Fruit fly (Drosophila melanogaster) whole organism, embryonic: Measurements from ENCODE around the gene FeCH.
A peak's percentile ranks its signal among the peaks of the same experiment; 100 is the strongest.

ENCODE experiments used
- Antp ChIP-seq: fragments of 200-800 bp; sonication (Bioruptor generic); optimal IDR thresholded peaks from 3 replicates; lab custom pipeline; 2016; ENCODE audit warnings: missing biosample characterization, missing genetic modification characterization
- BEAF-32 ChIP-seq: fragments of 200-800 bp; sonication (Bioruptor generic); optimal IDR thresholded peaks from 3 replicates; lab custom pipeline; 2017; ENCODE audit warnings: missing biosample characterization, missing genetic modification characterization, mild to moderate bottlenecking, moderate library complexity, missing genetic modification reagents
- BtbVII ChIP-seq: fragments of 200-800 bp; sonication (Bioruptor generic); optimal IDR thresholded peaks from 3 replicates; lab custom pipeline; 2017; ENCODE audit warnings: missing biosample characterization, mild to moderate bottlenecking, missing genetic modification characterization
- CG11247 ChIP-seq: fragments of 200-800 bp; sonication (Bioruptor generic); IDR thresholded peaks from 2 replicates; pipeline ENCODE4 v1.3.6; 2022; ENCODE audit warnings: missing biosample characterization, missing genetic modification characterization
- CG11696 ChIP-seq: fragments of 200-800 bp; sonication (Bioruptor generic); IDR thresholded peaks from 2 replicates; pipeline ENCODE4 v1.3.6; 2022; ENCODE audit warnings: missing biosample characterization, missing genetic modification characterization
- CG12659 ChIP-seq: fragments of 200-800 bp; sonication (Bioruptor generic); optimal IDR thresholded peaks from 3 replicates; lab custom pipeline; 2017; ENCODE audit warnings: mild to moderate bottlenecking, missing biosample characterization, missing genetic modification reagents, missing genetic modification characterization
- CG13775 ChIP-seq: fragments of 200-800 bp; sonication (Bioruptor generic); optimal IDR thresholded peaks from 3 replicates; lab custom pipeline; 2017; ENCODE audit warnings: missing biosample characterization, mild to moderate bottlenecking, missing genetic modification characterization
- CG14710 ChIP-seq: fragments of 200-800 bp; sonication (Bioruptor generic); optimal IDR thresholded peaks from 3 replicates; lab custom pipeline; 2019; ENCODE audit warnings: missing biosample characterization, mild to moderate bottlenecking, missing genetic modification characterization, moderate library complexity
- CG1603 ChIP-seq: fragments of 200-800 bp; sonication (Bioruptor generic); optimal IDR thresholded peaks from 2 replicates; lab custom pipeline; 2019; ENCODE audit warnings: missing biosample characterization, mild to moderate bottlenecking, missing genetic modification characterization, moderate library complexity
- CG1647 ChIP-seq: fragments of 200-800 bp; sonication (Bioruptor generic); optimal IDR thresholded peaks from 3 replicates; lab custom pipeline; 2016; ENCODE audit warnings: missing biosample characterization, missing genetic modification characterization
- CG16813 ChIP-seq: fragments of 200-800 bp; sonication (Bioruptor generic); IDR thresholded peaks from 3 replicates; pipeline ENCODE4 v1.3.6; 2022; ENCODE audit warnings: missing biosample characterization, missing genetic modification characterization; ENCODE audit not compliant: partially characterized antibody
- CG17186 ChIP-seq: fragments of 200-800 bp; sonication (Bioruptor generic); optimal IDR thresholded peaks from 3 replicates; lab custom pipeline; 2017; ENCODE audit warnings: missing biosample characterization, missing genetic modification reagents, missing genetic modification characterization
- CG1832 ChIP-seq: fragments of 200-800 bp; sonication (Bioruptor generic); optimal IDR thresholded peaks from 2 replicates; lab custom pipeline; 2017; ENCODE audit warnings: missing biosample characterization, mild to moderate bottlenecking, missing genetic modification characterization, inconsistent platforms
- CG18599 ChIP-seq: fragments of 200-800 bp; sonication (Bioruptor generic); optimal IDR thresholded peaks from 3 replicates; lab custom pipeline; 2017; ENCODE audit warnings: missing biosample characterization, missing genetic modification characterization, mild to moderate bottlenecking, moderate library complexity, missing genetic modification reagents
- CG18764 ChIP-seq: fragments of 200-800 bp; sonication (Bioruptor generic); optimal IDR thresholded peaks from 3 replicates; lab custom pipeline; 2016; ENCODE audit warnings: missing biosample characterization, missing genetic modification characterization
- CG2116 ChIP-seq: fragments of 200-800 bp; sonication (Bioruptor generic); optimal IDR thresholded peaks from 3 replicates; lab custom pipeline; 2018; ENCODE audit warnings: missing biosample characterization, mild to moderate bottlenecking, missing genetic modification characterization
- CG2129 ChIP-seq: fragments of 200-800 bp; sonication (Bioruptor generic); IDR thresholded peaks from 2 replicates; pipeline ENCODE4 v1.3.6; 2022; ENCODE audit warnings: missing biosample characterization, missing genetic modification characterization; ENCODE audit not compliant: partially characterized antibody
- CG2199 ChIP-seq: fragments of 200-800 bp; sonication (Bioruptor generic); IDR thresholded peaks from 3 replicates; pipeline ENCODE4 v1.3.6; 2022; ENCODE audit warnings: missing biosample characterization, missing genetic modification characterization
- CG2202 ChIP-seq: fragments of 200-800 bp; sonication (Bioruptor generic); optimal IDR thresholded peaks from 2 replicates; lab custom pipeline; 2018; ENCODE audit warnings: missing biosample characterization, mild to moderate bottlenecking, missing genetic modification characterization
- CG31441 ChIP-seq: fragments of 200-800 bp; sonication (Bioruptor generic); IDR thresholded peaks from 2 replicates; pipeline ENCODE4 v1.3.6; 2022; ENCODE audit warnings: missing biosample characterization, missing genetic modification characterization
- CG33557 ChIP-seq: fragments of 200-800 bp; sonication (Bioruptor generic); optimal IDR thresholded peaks from 2 replicates; lab custom pipeline; 2019; ENCODE audit warnings: missing biosample characterization, mild to moderate bottlenecking, missing genetic modification characterization, moderate library complexity
- CG34224 ChIP-seq: fragments of 200-800 bp; sonication (Bioruptor generic); IDR thresholded peaks from 3 replicates; pipeline ENCODE4 v1.3.6; 2022; ENCODE audit warnings: missing biosample characterization, missing genetic modification characterization; ENCODE audit not compliant: partially characterized antibody
- CG4424 ChIP-seq: fragments of 200-800 bp; sonication (Bioruptor generic); optimal IDR thresholded peaks from 3 replicates; lab custom pipeline; 2016; ENCODE audit warnings: missing biosample characterization, missing genetic modification characterization
- CG6791 ChIP-seq: fragments of 200-800 bp; sonication (Bioruptor generic); IDR thresholded peaks from 3 replicates; pipeline ENCODE4 v1.3.6; 2022; ENCODE audit warnings: missing biosample characterization, missing genetic modification characterization; ENCODE audit not compliant: partially characterized antibody
- CG7786 ChIP-seq: fragments of 200-800 bp; sonication (Bioruptor generic); optimal IDR thresholded peaks from 2 replicates; lab custom pipeline; 2016; ENCODE audit warnings: missing biosample characterization, missing genetic modification characterization
- CG8388 ChIP-seq: fragments of 200-800 bp; sonication (Bioruptor generic); optimal IDR thresholded peaks from 2 replicates; lab custom pipeline; 2019; ENCODE audit warnings: missing biosample characterization, mild to moderate bottlenecking, missing genetic modification characterization, moderate library complexity
- CG9609 ChIP-seq: fragments of 200-800 bp; sonication (Bioruptor generic); optimal IDR thresholded peaks from 3 replicates; lab custom pipeline; 2016; ENCODE audit warnings: missing biosample characterization, missing genetic modification characterization
- CG9797 ChIP-seq: fragments of 200-800 bp; sonication (Bioruptor generic); optimal IDR thresholded peaks from 3 replicates; lab custom pipeline; 2018; ENCODE audit warnings: missing biosample characterization, mild to moderate bottlenecking, missing genetic modification characterization
- CTCF ChIP-seq: fragments of 200-800 bp; sonication (Bioruptor generic); optimal IDR thresholded peaks from 2 replicates; lab custom pipeline; 2017; ENCODE audit warnings: missing biosample characterization, mild to moderate bottlenecking, missing genetic modification characterization, moderate library complexity
- Dref ChIP-seq: fragments of 200-800 bp; sonication (Bioruptor generic); IDR thresholded peaks from 2 replicates; pipeline ENCODE4 v1.3.6; 2022; ENCODE audit warnings: missing biosample characterization, missing genetic modification characterization
- Ets97D ChIP-seq: fragments of 200-800 bp; sonication (Bioruptor generic); optimal IDR thresholded peaks from 3 replicates; lab custom pipeline; 2016; ENCODE audit warnings: missing biosample characterization, missing genetic modification characterization
- H2.0 ChIP-seq: fragments of 200-800 bp; sonication (Bioruptor generic); IDR thresholded peaks from 2 replicates; pipeline ENCODE4 v1.3.6; 2022; ENCODE audit warnings: missing biosample characterization, missing genetic modification characterization
- HmgZ ChIP-seq: fragments of 200-800 bp; sonication (Bioruptor generic); optimal IDR thresholded peaks from 2 replicates; lab custom pipeline; 2018; ENCODE audit warnings: missing biosample characterization, mild to moderate bottlenecking, missing genetic modification characterization
- Hr3 ChIP-seq: fragments of 200-800 bp; sonication (Bioruptor generic); optimal IDR thresholded peaks from 3 replicates; lab custom pipeline; 2016; ENCODE audit warnings: missing biosample characterization, missing genetic modification characterization
- Hr51 ChIP-seq, 2 experiments: fragments of 200-800 bp; sonication (Bioruptor generic); optimal IDR thresholded peaks; 2 replicates in 1 of 2; 3 replicates in 1 of 2; lab custom pipeline; 2016 to 2018; ENCODE audit warnings: missing biosample characterization in 2 of 2, missing genetic modification characterization in 2 of 2, mild to moderate bottlenecking in 1 of 2, moderate library complexity in 1 of 2
- Hr78 ChIP-seq, 2 experiments: fragments of 200-800 bp in 1 of 2; fragments of >200 bp in 1 of 2; sonication (Bioruptor generic) in 1 of 2; optimal IDR thresholded peaks; 2 replicates each; lab custom pipeline; 2017 to 2019; ENCODE audit warnings: missing biosample characterization in 2 of 2, missing genetic modification characterization in 2 of 2, mild to moderate bottlenecking in 1 of 2, moderate library complexity in 1 of 2
- MBD-R2 ChIP-seq: fragments of 200-800 bp; sonication (Bioruptor generic); IDR thresholded peaks from 2 replicates; pipeline ENCODE4 v1.3.6; 2022; ENCODE audit warnings: missing biosample characterization, missing genetic modification characterization
- Nf-YA ChIP-seq: fragments of 200-800 bp; sonication (Bioruptor generic); IDR thresholded peaks from 2 replicates; pipeline ENCODE4 v1.3.6; 2022; ENCODE audit warnings: missing biosample characterization, missing genetic modification characterization
- PHDP ChIP-seq: fragments of 200-800 bp; sonication (Bioruptor generic); optimal IDR thresholded peaks from 3 replicates; lab custom pipeline; 2018; ENCODE audit warnings: missing biosample characterization, mild to moderate bottlenecking, missing genetic modification characterization, moderate library complexity
- YL-1 ChIP-seq: fragments of 200-800 bp; sonication (Bioruptor generic); optimal IDR thresholded peaks from 3 replicates; lab custom pipeline; 2017; ENCODE audit warnings: missing biosample characterization, mild to moderate bottlenecking, missing genetic modification characterization
- br ChIP-seq: fragments of >200 bp; optimal IDR thresholded peaks from 2 replicates; lab custom pipeline; 2017
- da ChIP-seq: fragments of 200-800 bp; sonication (Bioruptor generic); optimal IDR thresholded peaks from 2 replicates; lab custom pipeline; 2016; ENCODE audit warnings: missing biosample characterization, missing genetic modification characterization
- emc ChIP-seq: fragments of 200-800 bp; sonication (Bioruptor generic); optimal IDR thresholded peaks from 2 replicates; lab custom pipeline; 2016; ENCODE audit warnings: missing biosample characterization, missing genetic modification characterization
- gfzf ChIP-seq: fragments of 200-800 bp; sonication (Bioruptor generic); optimal IDR thresholded peaks from 2 replicates; lab custom pipeline; 2016; ENCODE audit warnings: missing biosample characterization, mild to moderate bottlenecking, missing genetic modification characterization, moderate library complexity
- grau ChIP-seq: fragments of 200-800 bp; optimal IDR thresholded peaks from 3 replicates; lab custom pipeline; 2019; ENCODE audit warnings: missing biosample characterization, mild to moderate bottlenecking, missing genetic modification characterization, moderate library complexity
- knrl ChIP-seq: fragments of 200-800 bp; sonication (Bioruptor generic); IDR thresholded peaks from 3 replicates; pipeline ENCODE4 v1.3.6; 2022; ENCODE audit warnings: missing biosample characterization, missing genetic modification characterization; ENCODE audit not compliant: partially characterized antibody
- nom ChIP-seq: fragments of 200-800 bp; sonication (Bioruptor generic); optimal IDR thresholded peaks from 2 replicates; lab custom pipeline; 2017; ENCODE audit warnings: missing biosample characterization, missing genetic modification characterization, mild to moderate bottlenecking, moderate library complexity, missing genetic modification reagents
- stwl ChIP-seq: fragments of 200-800 bp; sonication (Bioruptor generic); optimal IDR thresholded peaks from 3 replicates; lab custom pipeline; 2018; ENCODE audit warnings: missing biosample characterization, mild to moderate bottlenecking, missing genetic modification characterization, moderate library complexity
- twi ChIP-seq: fragments of 200-800 bp; optimal IDR thresholded peaks from 2 replicates; lab custom pipeline; 2019; ENCODE audit warnings: missing biosample characterization, mild to moderate bottlenecking, missing genetic modification characterization, moderate library complexity

The FeCH gene

dm6 chr3R:31771790-31772576 is 40.1 kb downstream of the FeCH start, which contains the start of the genes betaGlu and sip3 (continued):
- TF ChIP-seq CG9609 (GFP tag; lab: Kevin White, UChicago) (no peak), Hr3 (GFP tag; lab: Kevin White, UChicago) (peak; percentile 42), BtbVII (GFP tag; lab: Kevin White, UChicago) (no peak), MBD-R2 (GFP tag; lab: Robert Waterston, UW) (peak; percentile 32), Antp (GFP tag; lab: Kevin White, UChicago) (no peak), CG2129 (GFP tag; lab: Robert Waterston, UW) (peak; percentile 62), gfzf (peak; percentile 66), stwl (tag; lab: Kevin White, UChicago) (peak; percentile 49), Hr51 (GFP tag; optimal IDR thresholded peaks at IDR 0.05; lab: Kevin White, UChicago) (no peak), CG31441 (GFP tag; lab: Robert Waterston, UW) (peak; percentile 22; the same call in 1 of the 2 replicates), CG1603 (tag; lab: Kevin White, UChicago) (peak; percentile 40), CG16813 (GFP tag; lab: Robert Waterston, UW) (peak; percentile 91), CG33557 (GFP tag; lab: Kevin White, UChicago) (peak; percentile 8), CG2202 (tag; lab: Kevin White, UChicago) (no peak), Hr78 (GFP tag; optimal IDR thresholded peaks at IDR 0.05; lab: Kevin White, UChicago) (no peak), HmgZ (tag; lab: Kevin White, UChicago) (peak; percentile 43), knrl (peak; percentile 93), H2.0 (GFP tag; lab: Robert Waterston, UW) (no peak), CG7786 (no peak), CG18764 (peak; percentile 11), CG9797 (GFP tag; lab: Kevin White, UChicago) (peak; percentile 52), br (lab: Kevin White, UChicago) (no peak), CG1647 (no peak), YL-1 (GFP tag; lab: Kevin White, UChicago) (peak; percentile 73), nom (no peak), BEAF-32 (peak; percentile 93), CG1832 (GFP tag; lab: Kevin White, UChicago) (no peak), twi (tag; lab: Kevin White, UChicago) (peak; percentile 24), CG18599 (no peak), CTCF (no peak), Dref (peak; percentile 91), CG14710 (tag; lab: Kevin White, UChicago) (peak; percentile 64), PHDP (tag; lab: Kevin White, UChicago) (peak; percentile 3), CG4424 (GFP tag; lab: Kevin White, UChicago) (no peak), CG13775 (peak; percentile 19), CG34224 (GFP tag; lab: Robert Waterston, UW) (peak; percentile 89), da (GFP tag; lab: Kevin White, UChicago) (no peak), CG17186 (peak; percentile 55), Nf-YA (no peak), CG2199 (GFP tag; lab: Robert Waterston, UW) (no peak), CG12659 (GFP tag; lab: Kevin White, UChicago) (peak; percentile 75), grau (peak; percentile 25), CG2116 (peak; percentile 89), CG6791 (peak; percentile 90), CG11696 (GFP tag; lab: Robert Waterston, UW) (no peak), CG11247 (GFP tag; lab: Robert Waterston, UW) (no peak), emc (no peak), CG8388 (GFP tag; lab: Kevin White, UChicago) (peak; percentile 3), Ets97D (GFP tag; lab: Kevin White, UChicago) (peak; percentile 47)
